Worm (Caenorhabditis elegans) whole organism, L4/young adult: ENCODE data around the gene dnj-14.

ENCODE experiments used
- W03F9.2 ChIP-seq: fragments of 150-350 bp; optimal IDR thresholded peaks from 2 replicates; lab custom pipeline; 2014; ENCODE audit warnings: missing biosample characterization, missing genetic modification characterization
- him-1 ChIP-seq: sonication (generic microtip); optimal IDR thresholded peaks from 2 replicates; lab custom pipeline; 2016; ENCODE audit warnings: missing genotype, missing genetic modification reagents, missing genetic modification characterization, missing compliant biosample characterization

- TF ChIP-seq him-1 (no peak), W03F9.2 (no peak)
Measured at ce11 chrX:4678029-4678428, 33.5 kb downstream of the dnj-14 start, which contains the start of gene flp-11.
